Worm (Caenorhabditis elegans): Measurements from ENCODE around the gene dct-16.

- TF ChIP-seq lsy-2 (tag; optimal IDR thresholded peaks at IDR 0.05) (no peak), elt-2 (tag; optimal IDR thresholded peaks at IDR 0.05) (no peak), mab-9 (GFP tag; IDR thresholded peaks at IDR 0.05) (no peak)
These were observed 45.0 kb downstream of the dct-16 start, which contains the start of gene srd-70 for ce11 chrV:20453811-20454210.
